Fruit fly (Drosophila melanogaster): ENCODE results near the gene Neb-cGP.

Neb-cGP gene

dm6 chrX:10478443-10479368 is 18.2 kb downstream of the Neb-cGP start, which contains the start of the genes CG2887 and PPP4R2r (continued):
- peak in 1 of 2 experiments; percentile 22 for TF ChIP-seq crp (GFP tag; optimal IDR thresholded peaks at IDR 0.05)
- peak; percentile 44 for TF ChIP-seq Sin3A (optimal IDR thresholded peaks at IDR 0.05)
- peak; percentile 74 for TF ChIP-seq CG1603 (tag; optimal IDR thresholded peaks at IDR 0.05)
- TF ChIP-seq Atf6 (GFP tag; IDR thresholded peaks at IDR 0.05): no peak
- TF ChIP-seq CG3407 (GFP tag; optimal IDR thresholded peaks at IDR 0.05): no peak
- no peak for TF ChIP-seq CG1024 (GFP tag; IDR thresholded peaks at IDR 0.05)
- peak; percentile 91 for TF ChIP-seq CG16813 (GFP tag; IDR thresholded peaks at IDR 0.05; ENCODE audit: partially characterized antibody)
- peak; percentile 61 for TF ChIP-seq stwl (tag; optimal IDR thresholded peaks at IDR 0.05)
- TF ChIP-seq CG12236 (GFP tag; optimal IDR thresholded peaks at IDR 0.05): no peak
- TF ChIP-seq chif (GFP tag; optimal IDR thresholded peaks at IDR 0.05): no peak
- peak; percentile 90 for TF ChIP-seq hb (GFP tag; IDR thresholded peaks at IDR 0.05; ENCODE audit: partially characterized antibody)
- TF ChIP-seq pum (GFP tag; optimal IDR thresholded peaks at IDR 0.05): no peak
- TF ChIP-seq CG13287 (GFP tag; IDR thresholded peaks at IDR 0.05; ENCODE audit: partially characterized antibody): peak; percentile 92
- TF ChIP-seq CG5953 (GFP tag; IDR thresholded peaks at IDR 0.05): no peak
- TF ChIP-seq CG9876 (GFP tag; optimal IDR thresholded peaks at IDR 0.05): no peak
- TF ChIP-seq CG18262 (tag; optimal IDR thresholded peaks at IDR 0.05): no peak
- no peak for TF ChIP-seq CG17361 (GFP tag; IDR thresholded peaks at IDR 0.05)
- TF ChIP-seq CG6854 (GFP tag; optimal IDR thresholded peaks at IDR 0.05): no peak
- no peak for TF ChIP-seq CG10462 (GFP tag; optimal IDR thresholded peaks at IDR 0.05)
- peak; percentile 75 for TF ChIP-seq ato (GFP tag; IDR thresholded peaks at IDR 0.05; ENCODE audit: partially characterized antibody)
- no peak for TF ChIP-seq ems (GFP tag; optimal IDR thresholded peaks at IDR 0.05)
- TF ChIP-seq sd (tag; optimal IDR thresholded peaks at IDR 0.05): no peak
- no peak for TF ChIP-seq Neu2 (GFP tag; optimal IDR thresholded peaks at IDR 0.05; ENCODE audit: borderline replicate concordance)
- no peak for TF ChIP-seq CG10366 (GFP tag; IDR thresholded peaks at IDR 0.05)
- no peak for TF ChIP-seq CG10321 (GFP tag; IDR thresholded peaks at IDR 0.05)
- TF ChIP-seq Asciz (GFP tag; optimal IDR thresholded peaks at IDR 0.05): no peak
- TF ChIP-seq D (optimal IDR thresholded peaks at IDR 0.05): no peak
- no peak for TF ChIP-seq D (GFP tag; optimal IDR thresholded peaks at IDR 0.05)
- no peak for TF ChIP-seq CG15073 (GFP tag; optimal IDR thresholded peaks at IDR 0.05)
- peak; percentile 90 for TF ChIP-seq HLH4C (GFP tag; IDR thresholded peaks at IDR 0.05; ENCODE audit: partially characterized antibody)
- TF ChIP-seq Oaz (GFP tag; IDR thresholded peaks at IDR 0.05): no peak
- TF ChIP-seq Atf-2 (GFP tag; optimal IDR thresholded peaks at IDR 0.05): no peak
- peak; percentile 54 for TF ChIP-seq gfzf (GFP tag; optimal IDR thresholded peaks at IDR 0.05)
- peak; percentile 6 for TF ChIP-seq lilli (GFP tag; optimal IDR thresholded peaks at IDR 0.05)
- TF ChIP-seq CG3995 (GFP tag; optimal IDR thresholded peaks at IDR 0.05): no peak
- no peak for TF ChIP-seq her (GFP tag; optimal IDR thresholded peaks at IDR 0.05)
- TF ChIP-seq cwo (GFP tag; optimal IDR thresholded peaks at IDR 0.05): no peak
- TF ChIP-seq PHDP (tag; optimal IDR thresholded peaks at IDR 0.05): peak; percentile 1
- TF ChIP-seq Taf1 (GFP tag; IDR thresholded peaks at IDR 0.05): no peak
- TF ChIP-seq Ravus (GFP tag; IDR thresholded peaks at IDR 0.05): no peak
- no peak for TF ChIP-seq pros (GFP tag; optimal IDR thresholded peaks at IDR 0.05)
- peak; percentile 87 for TF ChIP-seq nerfin-2 (GFP tag; IDR thresholded peaks at IDR 0.05; ENCODE audit: partially characterized antibody)
- TF ChIP-seq ham (GFP tag; IDR thresholded peaks at IDR 0.05): no peak
- TF ChIP-seq ssp (GFP tag; IDR thresholded peaks at IDR 0.05): no peak
- TF ChIP-seq Stat92E (GFP tag; optimal IDR thresholded peaks at IDR 0.05): no peak
- no peak for TF ChIP-seq danr (GFP tag; IDR thresholded peaks at IDR 0.05)
- TF ChIP-seq ac (GFP tag; optimal IDR thresholded peaks at IDR 0.05): no peak
- TF ChIP-seq sens-2 (GFP tag; IDR thresholded peaks at IDR 0.05): no peak
- no peak for TF ChIP-seq CG11504 (tag; optimal IDR thresholded peaks at IDR 0.05)
